Fruit fly (Drosophila melanogaster) whole organism, embryonic: ENCODE data around the gene Mst57Da.

Experiments
- CG10565 ChIP-seq: fragments of 200-800 bp; sonication (Bioruptor generic); optimal IDR thresholded peaks from 3 replicates; lab custom pipeline; 2016; ENCODE audit warnings: missing biosample characterization, mild to moderate bottlenecking, missing genetic modification characterization
- CG13624 ChIP-seq: fragments of 200-800 bp; sonication (Bioruptor generic); optimal IDR thresholded peaks from 2 replicates; lab custom pipeline; 2016; ENCODE audit warnings: missing biosample characterization, missing genetic modification characterization
- seq ChIP-seq: fragments of 200-800 bp; sonication (Bioruptor generic); IDR thresholded peaks from 2 replicates; pipeline ENCODE4 v1.3.6; 2022; ENCODE audit warnings: missing biosample characterization, missing genetic modification characterization

- TF ChIP-seq CG13624 (GFP tag; lab: Kevin White, UChicago) = no peak
- TF ChIP-seq seq (GFP tag; lab: Robert Waterston, UW) = no peak
- no peak for TF ChIP-seq CG10565 (GFP tag; lab: Kevin White, UChicago)
These were observed 48.8 kb downstream of the Mst57Da start for dm6 chr3R:25782855-25783424.
